Fruit fly (Drosophila melanogaster) whole organism, wandering third instar larva: ENCODE measurements around the gene Pvf3.
A peak's percentile ranks its signal among the peaks of the same experiment; 100 is the strongest.

ENCODE experiments used
- N ChIP-seq: fragments of >200 bp; optimal IDR thresholded peaks from 2 replicates; lab custom pipeline; 2018; ENCODE audit warnings: missing biosample characterization, missing external identifiers, missing genetic modification characterization
- Sp1 ChIP-seq: fragments of 200-800 bp; sonication (Bioruptor generic); optimal IDR thresholded peaks from 3 replicates; lab custom pipeline; 2019; ENCODE audit warnings: missing biosample characterization, mild to moderate bottlenecking, missing genetic modification characterization, moderate library complexity
- brk ChIP-seq: fragments of 200-800 bp; sonication (Bioruptor generic); optimal IDR thresholded peaks from 2 replicates; lab custom pipeline; 2016; ENCODE audit warnings: missing biosample characterization, mild to moderate bottlenecking, missing genetic modification characterization
- ey ChIP-seq: fragments of 200-800 bp; sonication (Bioruptor generic); optimal IDR thresholded peaks from 2 replicates; lab custom pipeline; 2016; ENCODE audit warnings: missing biosample characterization, missing genetic modification characterization
- foxo ChIP-seq, 2 experiments: fragments of 200-800 bp; sonication (Bioruptor generic); optimal IDR thresholded peaks; 2 replicates in 1 of 2; 3 replicates in 1 of 2; lab custom pipeline; 2016 to 2017; ENCODE audit warnings: missing biosample characterization in 2 of 2, missing genetic modification characterization in 2 of 2
- psq ChIP-seq: fragments of 200-800 bp; sonication (Bioruptor generic); optimal IDR thresholded peaks from 3 replicates; lab custom pipeline; 2017; ENCODE audit warnings: missing biosample characterization, mild to moderate bottlenecking, missing genetic modification characterization, moderate library complexity
- sage ChIP-seq: fragments of 200-800 bp; sonication (Bioruptor generic); optimal IDR thresholded peaks from 2 replicates; lab custom pipeline; 2016; ENCODE audit warnings: missing biosample characterization, mild to moderate bottlenecking, missing genetic modification characterization

DNA sequence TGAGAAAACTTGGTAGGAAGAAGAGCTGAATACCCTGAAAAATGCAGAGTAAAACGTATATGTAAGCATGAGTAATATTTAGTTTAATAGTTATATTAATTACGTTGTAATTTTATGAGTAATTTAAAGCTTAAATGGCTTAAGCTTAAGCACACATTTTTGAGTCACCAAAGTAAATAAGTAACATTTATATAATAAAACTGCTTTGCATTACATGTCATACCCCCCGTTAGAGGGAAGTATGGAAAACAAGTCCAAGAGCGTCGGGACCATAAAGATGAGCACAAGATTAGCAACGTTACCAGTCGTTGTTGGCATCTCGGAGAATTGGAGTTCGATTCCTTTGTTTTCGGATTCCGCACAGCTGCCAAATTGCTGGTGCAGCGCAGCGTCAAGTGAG, 63.2 kb downstream of the Pvf3 start:
- TF ChIP-seq Sp1 (GFP tag; lab: Kevin White, UChicago) (peak; percentile 36), brk (GFP tag; lab: Kevin White, UChicago) (no peak), sage (no peak), ey (GFP tag; lab: Kevin White, UChicago) (no peak), foxo (GFP tag; optimal IDR thresholded peaks at IDR 0.05; lab: Kevin White, UChicago) (peak in 1 of 2 experiments; percentile 32), N (GFP tag; lab: Kevin White, UChicago) (no peak), psq (GFP tag; lab: Kevin White, UChicago) (peak; percentile 32)
